Worm (Caenorhabditis elegans) whole organism, L4 larva: ENCODE results near the gene Y41C4A.9.

Experiments
- F44E2.7 ChIP-seq: fragments of 200-800 bp; sonication (Bioruptor generic); IDR thresholded peaks from 2 replicates; pipeline ENCODE4 v2.1.2; 2022; ENCODE audit warnings: missing genetic modification characterization, missing compliant biosample characterization
- aha-1 ChIP-seq: fragments of 150-350 bp; peaks from one replicate; lab custom pipeline; 2014; ENCODE audit warnings: missing biosample characterization, missing genetic modification characterization
- egl-27 ChIP-seq: sonication (generic microtip); optimal IDR thresholded peaks from 3 replicates; lab custom pipeline; 2017; ENCODE audit warnings: missing biosample characterization, missing genetic modification reagents, missing genetic modification characterization
- jun-1 ChIP-seq: fragments of 150-350 bp; optimal IDR thresholded peaks from 2 replicates; lab custom pipeline; 2014; ENCODE audit warnings: missing biosample characterization, missing genetic modification reagents, missing genetic modification characterization
- nhr-6 ChIP-seq: fragments of 150-350 bp; optimal IDR thresholded peaks from 2 replicates; lab custom pipeline; 2014; ENCODE audit warnings: missing biosample characterization, missing genetic modification characterization
- nhr-77 ChIP-seq: fragments of 150-350 bp; optimal IDR thresholded peaks from 2 replicates; lab custom pipeline; 2014; ENCODE audit warnings: missing biosample characterization, missing genetic modification characterization
- unc-39 ChIP-seq: sonication (generic microtip); optimal IDR thresholded peaks from 2 replicates; lab custom pipeline; 2017; ENCODE audit warnings: missing biosample characterization, missing genetic modification characterization
- zip-11 ChIP-seq: fragments of 200-800 bp; sonication (Bioruptor generic); IDR thresholded peaks from 2 replicates; pipeline ENCODE4 v1.3.6; 2022; ENCODE audit warnings: missing genetic modification characterization, missing compliant biosample characterization

- TF ChIP-seq unc-39 (tag; lab: Kevin White, UChicago) (no peak), nhr-6 (no peak), jun-1 (tag; lab: Kevin White, UChicago) (no peak), nhr-77 (tag; lab: Kevin White, UChicago) (no peak), zip-11 (GFP tag; lab: Robert Waterston, UW) (no peak), aha-1 (tag; lab: Kevin White, UChicago) (no peak), egl-27 (no peak), F44E2.7 (no peak)
Measured at ce11 chrIII:11681461-11682014, 36.9 kb downstream of the Y41C4A.9 start.
